Fruit fly (Drosophila melanogaster) whole organism, prepupa: ENCODE measurements around the gene Rcd7.

ENCODE experiments used
- CG11294 ChIP-seq: fragments of 200-800 bp; sonication (Bioruptor generic); IDR thresholded peaks from 2 replicates; pipeline ENCODE4 v1.3.6; 2022; ENCODE audit warnings: missing biosample characterization, missing genetic modification characterization
- CG16779 ChIP-seq: fragments of 200-800 bp; sonication (Bioruptor generic); optimal IDR thresholded peaks from 3 replicates; lab custom pipeline; 2017; ENCODE audit warnings: missing biosample characterization, mild to moderate bottlenecking, missing genetic modification characterization
- CG31627 ChIP-seq: fragments of 200-800 bp; sonication (Bioruptor generic); optimal IDR thresholded peaks from 3 replicates; lab custom pipeline; 2016; ENCODE audit warnings: missing biosample characterization, missing genetic modification characterization
- CG4318 ChIP-seq: fragments of 200-800 bp; sonication (Bioruptor generic); optimal IDR thresholded peaks from 3 replicates; lab custom pipeline; 2017; ENCODE audit warnings: missing biosample characterization, mild to moderate bottlenecking, missing genetic modification characterization
- CG6854 ChIP-seq: fragments of 200-800 bp; sonication (Bioruptor generic); optimal IDR thresholded peaks from 2 replicates; lab custom pipeline; 2017; ENCODE audit warnings: missing biosample characterization, mild to moderate bottlenecking, missing genetic modification characterization
- CG8632 ChIP-seq: fragments of 200-800 bp; sonication (Bioruptor generic); optimal IDR thresholded peaks from 3 replicates; lab custom pipeline; 2016; ENCODE audit warnings: missing biosample characterization, missing genetic modification characterization
- CG9139 ChIP-seq: fragments of 200-800 bp; sonication (Bioruptor generic); optimal IDR thresholded peaks from 3 replicates; lab custom pipeline; 2017; ENCODE audit warnings: missing biosample characterization, mild to moderate bottlenecking, missing genetic modification characterization
- Hr39 ChIP-seq: fragments of 200-800 bp; sonication (Bioruptor generic); optimal IDR thresholded peaks from 2 replicates; lab custom pipeline; 2016; ENCODE audit warnings: missing biosample characterization, missing genetic modification characterization
- OdsH ChIP-seq: fragments of 200-800 bp; sonication (Bioruptor generic); optimal IDR thresholded peaks from 3 replicates; lab custom pipeline; 2016; ENCODE audit warnings: missing biosample characterization, missing genetic modification characterization
- acj6 ChIP-seq: fragments of 200-800 bp; sonication (Bioruptor generic); optimal IDR thresholded peaks from 3 replicates; lab custom pipeline; 2016; ENCODE audit warnings: missing biosample characterization, missing genetic modification characterization
- cyc ChIP-seq: fragments of 200-800 bp; sonication (Bioruptor generic); optimal IDR thresholded peaks from 3 replicates; lab custom pipeline; 2016; ENCODE audit warnings: missing biosample characterization, missing genetic modification characterization
- eg ChIP-seq: fragments of 200-800 bp; sonication (Bioruptor generic); IDR thresholded peaks from 3 replicates; pipeline ENCODE4 v1.3.6; 2022; ENCODE audit warnings: missing biosample characterization, missing genetic modification characterization
- net ChIP-seq: fragments of 200-800 bp; sonication (Bioruptor generic); optimal IDR thresholded peaks from 3 replicates; lab custom pipeline; 2016; ENCODE audit warnings: missing biosample characterization, missing genetic modification characterization
- topi ChIP-seq: fragments of 200-800 bp; sonication (Bioruptor generic); optimal IDR thresholded peaks from 3 replicates; lab custom pipeline; 2016; ENCODE audit warnings: missing biosample characterization, missing genetic modification characterization

dm6 chr3L:19520645-19521044 is 24.3 kb upstream of the Rcd7 start, which contains the start of gene Cpr76Bc:
- TF ChIP-seq cyc (GFP tag; lab: Kevin White, UChicago): no peak
- no peak for TF ChIP-seq net (GFP tag; lab: Kevin White, UChicago)
- no peak for TF ChIP-seq CG9139
- no peak for TF ChIP-seq topi (GFP tag; lab: Kevin White, UChicago)
- TF ChIP-seq CG8632: no peak
- no peak for TF ChIP-seq OdsH (GFP tag; lab: Kevin White, UChicago)
- no peak for TF ChIP-seq Hr39 (GFP tag; lab: Kevin White, UChicago)
- no peak for TF ChIP-seq eg (GFP tag; lab: Robert Waterston, UW)
- TF ChIP-seq CG11294: no peak
- no peak for TF ChIP-seq acj6 (GFP tag; lab: Kevin White, UChicago)
- no peak for TF ChIP-seq CG31627 (GFP tag; lab: Kevin White, UChicago)
- no peak for TF ChIP-seq CG4318
- TF ChIP-seq CG16779 (tag; lab: Kevin White, UChicago): no peak
- TF ChIP-seq CG6854 (GFP tag; lab: Kevin White, UChicago): no peak
